Worm (Caenorhabditis elegans): ENCODE data around the gene srb-1.

The srb-1 gene

DNA sequence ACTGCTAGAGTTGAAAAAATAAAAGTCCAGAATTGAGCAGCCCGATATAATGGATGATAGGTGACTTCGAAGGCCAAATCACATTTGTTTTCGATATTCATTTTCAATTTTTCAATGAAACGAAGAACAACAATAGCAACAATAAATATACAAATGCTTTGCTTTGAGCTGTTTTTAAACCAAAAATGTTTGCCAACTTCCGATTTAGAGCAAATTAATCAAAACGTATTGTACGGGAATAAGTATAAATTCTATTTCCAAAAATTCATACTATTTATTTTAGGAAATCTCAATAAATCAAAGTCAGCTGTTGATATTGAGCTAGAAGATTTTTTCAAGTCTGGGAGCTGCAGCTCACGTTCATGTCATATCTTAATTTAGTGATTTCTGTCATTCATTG, at the start of gene srb-1:
Gene srb-1, minus strand, starts transcription at position 101 of the 400 bp plus-strand sequence.
- TF ChIP-seq nhr-25 (tag; optimal IDR thresholded peaks at IDR 0.05) (no peak), lsy-12 (tag; optimal IDR thresholded peaks at IDR 0.05) (no peak), ceh-82 (tag; optimal IDR thresholded peaks at IDR 0.05) (no peak), egl-5 (tag; optimal IDR thresholded peaks at IDR 0.05) (no peak)

DNA sequence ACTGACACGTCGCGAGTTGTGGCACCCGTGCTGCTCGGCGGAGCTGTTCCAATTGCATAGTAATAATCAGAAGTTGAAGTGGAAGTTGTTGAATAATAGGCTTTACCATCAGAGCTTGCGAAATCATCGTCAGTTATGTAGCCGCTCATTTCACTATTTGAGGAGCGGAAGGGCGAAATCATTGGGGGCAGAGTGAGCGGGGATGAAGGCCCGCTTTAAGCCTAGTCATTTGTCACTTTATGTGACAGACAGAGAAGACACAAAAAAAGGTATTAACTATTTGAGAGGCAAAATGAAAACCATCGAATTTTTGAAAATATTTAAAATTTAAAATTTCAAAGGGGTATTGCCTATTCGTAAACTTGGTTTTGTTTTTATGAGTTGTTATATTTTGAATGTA, 47.5 kb upstream of the srb-1 start:
- peak; percentile 6 for TF ChIP-seq elt-1 (tag; optimal IDR thresholded peaks at IDR 0.05)
- no peak for TF ChIP-seq fkh-10 (GFP tag; optimal IDR thresholded peaks at IDR 0.05)
- peak; percentile 63 for TF ChIP-seq lin-39 (tag; optimal IDR thresholded peaks at IDR 0.05)

DNA sequence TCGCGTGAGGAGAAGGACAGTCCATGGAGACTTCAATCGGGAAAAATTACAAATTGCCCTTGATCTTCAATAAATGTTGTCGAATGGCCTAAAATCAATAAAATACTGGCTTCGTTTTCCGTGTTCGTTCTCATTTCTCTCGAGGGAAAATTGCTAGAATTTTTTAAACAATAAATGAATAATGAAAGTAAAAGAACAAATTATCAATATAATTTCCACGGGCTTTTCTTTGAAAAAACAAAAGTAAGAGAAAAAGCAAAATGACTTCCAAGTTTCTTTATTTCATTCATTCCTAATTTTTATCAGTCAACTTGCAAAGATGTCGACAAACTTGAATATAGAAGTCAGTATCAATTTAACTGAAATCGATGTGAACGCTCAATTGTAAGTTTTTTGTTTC, 41.8 kb upstream of the srb-1 start, which contains the start of gene C34F11.1:
Gene C34F11.1, plus strand, starts transcription at position 301 of the 400 bp plus-strand sequence.
- TF ChIP-seq unc-62 (GFP tag; optimal IDR thresholded peaks at IDR 0.05) (no peak), mml-1 (tag; optimal IDR thresholded peaks at IDR 0.05) (no peak), elt-3 (tag; optimal IDR thresholded peaks at IDR 0.05) (no peak), elt-2 (tag; optimal IDR thresholded peaks at IDR 0.05) (no peak), nhr-77 (tag; optimal IDR thresholded peaks at IDR 0.05) (no peak), nhr-43 (tag; optimal IDR thresholded peaks at IDR 0.05; ENCODE audit: poor library complexity, severe bottlenecking) (no peak), skn-1 (tag; optimal IDR thresholded peaks at IDR 0.05) (no peak), ZK546.5 (tag; optimal IDR thresholded peaks at IDR 0.05) (no peak), unc-39 (tag; optimal IDR thresholded peaks at IDR 0.05) (no peak), fkh-10 (GFP tag; optimal IDR thresholded peaks at IDR 0.05) (no peak), nhr-76 (tag; optimal IDR thresholded peaks at IDR 0.05) (no peak), nhr-12 (tag; optimal IDR thresholded peaks at IDR 0.05) (no peak), pha-4 (tag; optimal IDR thresholded peaks at IDR 0.05) (no peak)

DNA sequence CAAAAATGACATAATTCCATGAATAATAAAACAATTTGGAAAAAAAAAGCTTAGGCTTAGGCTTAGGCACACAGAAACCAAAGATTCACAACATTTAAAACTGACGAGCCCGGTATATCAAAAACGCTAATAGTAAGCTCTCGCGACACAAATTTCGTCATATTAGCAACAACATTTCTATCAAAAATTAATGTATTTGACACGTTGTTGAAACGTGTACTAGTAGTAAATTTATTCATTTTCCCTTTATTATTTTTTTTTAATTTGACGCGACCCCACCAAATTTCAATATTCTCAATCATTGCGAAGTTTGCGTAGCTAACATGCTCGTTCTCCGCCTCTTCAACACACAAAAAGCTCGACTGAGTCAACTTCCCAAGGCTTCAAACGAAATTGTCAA, 41.1 kb upstream of the srb-1 start, which contains the start of gene C34F11.2:
Gene C34F11.2, plus strand, starts transcription at position 301 of the 400 bp plus-strand sequence.
- TF ChIP-seq egl-5 (tag; optimal IDR thresholded peaks at IDR 0.05) = no peak

DNA sequence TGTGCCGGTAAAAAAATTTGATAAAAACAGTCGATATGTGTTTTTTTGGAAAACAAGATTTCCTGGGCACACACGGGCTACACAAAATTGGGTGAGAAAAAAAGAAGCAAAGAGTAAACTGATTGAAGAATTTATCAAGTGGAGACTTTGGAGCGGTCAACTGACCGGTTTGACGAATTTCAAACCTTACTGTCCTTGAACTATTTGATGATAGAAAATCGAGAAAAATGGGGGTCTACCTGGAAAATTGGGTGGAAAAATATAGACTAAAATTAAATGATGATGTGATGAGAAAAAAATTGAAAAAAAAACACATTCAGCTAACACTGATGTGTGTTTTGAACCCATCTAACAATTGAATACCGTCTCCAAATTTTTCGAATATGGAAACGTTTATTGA, 40.0 kb upstream of the srb-1 start, which contains the start of gene C34F11.8:
Gene C34F11.8, minus strand, starts transcription at position 135 of the 400 bp plus-strand sequence.
- TF ChIP-seq elt-2 (tag; optimal IDR thresholded peaks at IDR 0.05) (no peak), pha-4 (tag; optimal IDR thresholded peaks at IDR 0.05) (no peak), nhr-43 (tag; optimal IDR thresholded peaks at IDR 0.05; ENCODE audit: poor library complexity, severe bottlenecking) (no peak), unc-39 (tag; optimal IDR thresholded peaks at IDR 0.05) (no peak), egl-5 (tag; optimal IDR thresholded peaks at IDR 0.05) (no peak), eor-1 (tag; optimal IDR thresholded peaks at IDR 0.05) (no peak), nhr-23 (tag; optimal IDR thresholded peaks at IDR 0.05) (peak; percentile 29)

DNA sequence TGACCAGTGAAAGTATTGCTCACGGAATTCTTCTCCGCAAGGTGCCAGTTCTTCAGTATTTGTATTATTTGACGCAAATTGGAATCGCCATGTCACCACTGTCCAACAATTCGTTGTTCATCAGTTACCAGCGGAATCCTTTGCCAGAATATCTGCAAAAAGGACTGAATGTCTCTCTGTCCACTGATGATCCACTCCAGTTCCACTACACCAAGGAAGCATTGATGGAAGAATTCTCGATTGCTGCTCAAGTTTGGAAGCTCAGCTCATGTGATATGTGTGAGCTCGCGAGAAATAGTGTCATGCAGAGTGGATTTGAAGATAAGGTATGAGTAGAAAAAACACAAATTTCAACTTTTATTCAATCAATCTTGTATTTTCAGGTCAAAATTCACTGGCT, 38.3 kb upstream of the srb-1 start:
- TF ChIP-seq lin-15B (tag; optimal IDR thresholded peaks at IDR 0.05) = no peak
- TF ChIP-seq pqm-1 (tag; optimal IDR thresholded peaks at IDR 0.05) = no peak
- TF ChIP-seq ama-1 (optimal IDR thresholded peaks at IDR 0.05) = peak; percentile 55

DNA sequence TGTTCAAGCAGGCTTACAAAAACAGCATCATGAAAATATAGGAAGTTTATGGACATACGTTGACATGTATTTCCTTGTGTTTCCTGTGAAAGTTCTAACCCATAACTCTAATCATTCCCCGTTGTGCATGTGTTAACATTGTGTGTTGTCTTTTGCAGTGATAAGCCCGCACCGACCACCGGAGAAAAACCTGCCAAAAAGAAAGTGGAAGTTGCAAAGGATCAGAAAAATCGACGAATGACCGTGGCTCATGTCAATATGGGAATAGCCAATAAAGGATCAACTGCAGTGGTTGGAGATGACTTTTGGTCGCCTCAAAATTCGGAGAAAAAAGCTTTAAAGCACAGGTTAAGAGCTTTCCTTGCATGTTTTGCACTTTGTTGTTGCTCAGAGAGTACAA, 34.5 kb upstream of the srb-1 start:
- TF ChIP-seq nhr-25 (tag; optimal IDR thresholded peaks at IDR 0.05) (no peak), elt-2 (tag; optimal IDR thresholded peaks at IDR 0.05) (peak; percentile 39)

DNA sequence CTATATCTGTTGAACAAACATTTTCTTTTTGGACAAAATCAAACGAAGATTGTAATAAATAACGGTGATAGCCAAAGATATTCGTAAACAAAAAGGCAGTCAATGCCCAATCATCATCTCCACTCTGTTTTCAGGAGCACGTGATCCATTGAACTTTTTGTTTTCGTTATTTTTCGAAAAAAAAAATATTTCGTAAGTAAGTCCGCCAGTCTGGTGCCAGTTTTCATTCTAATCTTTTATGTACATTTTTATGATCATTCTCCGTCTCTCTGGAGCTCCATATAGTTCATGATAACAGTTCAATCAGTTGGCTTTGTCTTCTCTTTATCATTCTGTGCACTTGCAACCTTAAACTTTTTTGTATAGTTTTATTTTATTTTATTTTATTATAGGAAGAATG, 32.1 kb upstream of the srb-1 start, which contains the start of gene ampd-1:
Gene ampd-1, plus strand, starts transcription at position 393 of the 400 bp plus-strand sequence.
- TF ChIP-seq nhr-237 (tag; optimal IDR thresholded peaks at IDR 0.05) = no peak
- TF ChIP-seq skn-1 (tag; optimal IDR thresholded peaks at IDR 0.05) = peak; percentile 8
- TF ChIP-seq jun-1 (tag; optimal IDR thresholded peaks at IDR 0.05) = no peak
- TF ChIP-seq elt-2 (tag; optimal IDR thresholded peaks at IDR 0.05) = peak; percentile 95
- no peak for TF ChIP-seq tbx-2 (tag; optimal IDR thresholded peaks at IDR 0.05)
- TF ChIP-seq unc-39 (tag; optimal IDR thresholded peaks at IDR 0.05) = no peak
- peak; percentile 38 for TF ChIP-seq pha-4 (tag; optimal IDR thresholded peaks at IDR 0.05)
- TF ChIP-seq nfya-1 (tag; optimal IDR thresholded peaks at IDR 0.05; ENCODE audit: insufficient read depth) = peak; percentile 38
- TF ChIP-seq nhr-77 (tag; optimal IDR thresholded peaks at IDR 0.05) = no peak
- peak; percentile 68 for TF ChIP-seq pqm-1 (tag; optimal IDR thresholded peaks at IDR 0.05)

All from whole organism, L3 larva.